Worm (Caenorhabditis elegans) whole organism, late embryonic: ENCODE measurements around the gene fut-1.
A peak's percentile ranks its signal among the peaks of the same experiment; 100 is the strongest.

ENCODE experiments used
- C08G9.2 ChIP-seq: sonication (generic microtip); optimal IDR thresholded peaks from 2 replicates; lab custom pipeline; 2016; ENCODE audit warnings: mild to moderate bottlenecking, missing genetic modification characterization, moderate library complexity, missing compliant biosample characterization
- C38D4.7 ChIP-seq: fragments of 200-800 bp; sonication (Bioruptor generic); optimal IDR thresholded peaks from 2 replicates; lab custom pipeline; 2018; ENCODE audit warnings: mild to moderate bottlenecking, missing genetic modification characterization, moderate library complexity, missing compliant biosample characterization
- F13H6.1 ChIP-seq: sonication (generic microtip); optimal IDR thresholded peaks from 2 replicates; lab custom pipeline; 2016; ENCODE audit warnings: missing genetic modification characterization, missing compliant biosample characterization
- K02D7.2 ChIP-seq: sonication (generic microtip); optimal IDR thresholded peaks from 2 replicates; lab custom pipeline; 2017; ENCODE audit warnings: mild to moderate bottlenecking, missing genetic modification characterization, missing compliant biosample characterization
- T23F11.4 ChIP-seq: fragments of 200-800 bp; sonication (Bioruptor generic); optimal IDR thresholded peaks from 2 replicates; lab custom pipeline; 2018; ENCODE audit warnings: mild to moderate bottlenecking, missing genetic modification characterization, missing compliant biosample characterization
- Y22D7AL.16 ChIP-seq: sonication (generic microtip); optimal IDR thresholded peaks from 2 replicates; lab custom pipeline; 2016; ENCODE audit warnings: missing genetic modification characterization, missing compliant biosample characterization
- ama-1 ChIP-seq: fragments of 150-350 bp; optimal IDR thresholded peaks from 2 replicates; lab custom pipeline; 2014
- ceh-19 ChIP-seq: fragments of 200-800 bp; sonication (Bioruptor generic); optimal IDR thresholded peaks from 2 replicates; lab custom pipeline; 2018; ENCODE audit warnings: mild to moderate bottlenecking, missing genetic modification characterization, missing compliant biosample characterization
- ceh-24 ChIP-seq: sonication (generic microtip); optimal IDR thresholded peaks from 2 replicates; lab custom pipeline; 2016; ENCODE audit warnings: mild to moderate bottlenecking, missing genetic modification characterization, missing compliant biosample characterization
- ceh-30 ChIP-seq: fragments of 150-350 bp; optimal IDR thresholded peaks from 2 replicates; lab custom pipeline; 2014; ENCODE audit warnings: missing biosample characterization, missing genetic modification characterization
- ceh-34 ChIP-seq: sonication (generic microtip); optimal IDR thresholded peaks from 2 replicates; lab custom pipeline; 2016; ENCODE audit warnings: mild to moderate bottlenecking, missing genetic modification characterization, missing compliant biosample characterization
- ceh-45 ChIP-seq: fragments of 200-800 bp; sonication (Bioruptor generic); IDR thresholded peaks from 2 replicates; pipeline ENCODE4 v1.3.6; 2022; ENCODE audit warnings: missing genetic modification reagents, missing genetic modification characterization, missing compliant biosample characterization
- ceh-48 ChIP-seq: sonication (generic microtip); optimal IDR thresholded peaks from 2 replicates; lab custom pipeline; 2016; ENCODE audit warnings: missing genetic modification characterization, inconsistent platforms, missing compliant biosample characterization
- ceh-9 ChIP-seq: sonication (generic microtip); optimal IDR thresholded peaks from 2 replicates; lab custom pipeline; 2016; ENCODE audit warnings: mild to moderate bottlenecking, missing genetic modification characterization, inconsistent platforms, missing compliant biosample characterization
- dve-1 ChIP-seq: sonication (generic microtip); optimal IDR thresholded peaks from 2 replicates; lab custom pipeline; 2017; ENCODE audit warnings: antibody characterized with exemption, mild to moderate bottlenecking, missing genetic modification characterization, missing compliant biosample characterization
- elt-4 ChIP-seq: sonication (generic microtip); optimal IDR thresholded peaks from 2 replicates; lab custom pipeline; 2016; ENCODE audit warnings: missing genetic modification characterization, missing compliant biosample characterization
- eyg-1 ChIP-seq: sonication (generic microtip); optimal IDR thresholded peaks from 2 replicates; lab custom pipeline; 2016; ENCODE audit warnings: missing genotype, missing genetic modification characterization, missing compliant biosample characterization
- fkh-6 ChIP-seq: sonication (generic microtip); optimal IDR thresholded peaks from 2 replicates; lab custom pipeline; 2016; ENCODE audit warnings: missing genetic modification characterization, missing compliant biosample characterization
- gmeb-2 ChIP-seq: sonication (generic microtip); optimal IDR thresholded peaks from 2 replicates; lab custom pipeline; 2016; ENCODE audit warnings: missing genetic modification characterization, inconsistent platforms, missing compliant biosample characterization
- hlh-13 ChIP-seq: fragments of 200-800 bp; sonication (Bioruptor generic); optimal IDR thresholded peaks from 2 replicates; lab custom pipeline; 2018; ENCODE audit warnings: mild to moderate bottlenecking, missing genetic modification characterization, missing compliant biosample characterization
- hlh-15 ChIP-seq: sonication (generic microtip); optimal IDR thresholded peaks from 2 replicates; lab custom pipeline; 2016; ENCODE audit warnings: missing genetic modification characterization, missing compliant biosample characterization
- hlh-30 ChIP-seq: sonication (generic microtip); optimal IDR thresholded peaks from 2 replicates; lab custom pipeline; 2017; ENCODE audit warnings: antibody characterized with exemption, missing genetic modification characterization, missing compliant biosample characterization; ENCODE audit not compliant: insufficient read depth
- lim-6 ChIP-seq: sonication (generic microtip); optimal IDR thresholded peaks from 2 replicates; lab custom pipeline; 2016; ENCODE audit warnings: missing genetic modification characterization, missing compliant biosample characterization
- lin-11 ChIP-seq: fragments of 200-800 bp; sonication (Bioruptor generic); optimal IDR thresholded peaks from 2 replicates; lab custom pipeline; 2018; ENCODE audit warnings: mild to moderate bottlenecking, missing genetic modification characterization, missing compliant biosample characterization
- madf-2 ChIP-seq: sonication (generic microtip); optimal IDR thresholded peaks from 2 replicates; lab custom pipeline; 2017; ENCODE audit warnings: missing genetic modification characterization, missing compliant biosample characterization
- mec-3 ChIP-seq: sonication (generic microtip); optimal IDR thresholded peaks from 2 replicates; lab custom pipeline; 2016; ENCODE audit warnings: borderline replicate concordance, missing genetic modification characterization, missing compliant biosample characterization
- nfya-1 ChIP-seq: sonication (generic microtip); optimal IDR thresholded peaks from 2 replicates; lab custom pipeline; 2017; ENCODE audit warnings: missing genetic modification characterization, mild to moderate bottlenecking, missing compliant biosample characterization, antibody characterized with exemption, moderate library complexity
- nhr-11 ChIP-seq: fragments of 150-350 bp; optimal IDR thresholded peaks from 2 replicates; lab custom pipeline; 2014; ENCODE audit warnings: missing biosample characterization, missing genetic modification characterization
- nhr-232 ChIP-seq: sonication (generic microtip); optimal IDR thresholded peaks from 2 replicates; lab custom pipeline; 2016; ENCODE audit warnings: missing genetic modification characterization, missing compliant biosample characterization
- pat-9 ChIP-seq: fragments of 200-800 bp; sonication (Bioruptor generic); optimal IDR thresholded peaks from 2 replicates; lab custom pipeline; 2018; ENCODE audit warnings: mild to moderate bottlenecking, missing genetic modification characterization, moderate library complexity, missing compliant biosample characterization
- pax-1 ChIP-seq: fragments of 150-350 bp; optimal IDR thresholded peaks from 2 replicates; lab custom pipeline; 2014; ENCODE audit warnings: missing biosample characterization, missing genetic modification characterization
- pha-2 ChIP-seq: sonication (generic microtip); optimal IDR thresholded peaks from 2 replicates; lab custom pipeline; 2017; ENCODE audit warnings: mild to moderate bottlenecking, missing genetic modification characterization, missing compliant biosample characterization
- pqm-1 ChIP-seq: sonication (generic microtip); optimal IDR thresholded peaks from 2 replicates; lab custom pipeline; 2016; ENCODE audit warnings: missing genetic modification characterization, missing compliant biosample characterization
- pros-1 ChIP-seq: fragments of 150-350 bp; optimal IDR thresholded peaks from 2 replicates; lab custom pipeline; 2014; ENCODE audit warnings: missing biosample characterization, missing genetic modification reagents, missing genetic modification characterization
- ref-2 ChIP-seq: sonication (generic microtip); optimal IDR thresholded peaks from 2 replicates; lab custom pipeline; 2016; ENCODE audit warnings: missing genetic modification characterization, missing compliant biosample characterization
- sox-2 ChIP-seq: fragments of 200-800 bp; sonication (Bioruptor generic); IDR thresholded peaks from 2 replicates; pipeline ENCODE4 v1.3.6; 2022; ENCODE audit warnings: missing genetic modification reagents, missing genetic modification characterization, missing compliant biosample characterization
- sox-4 ChIP-seq: sonication (generic microtip); optimal IDR thresholded peaks from 2 replicates; lab custom pipeline; 2017; ENCODE audit warnings: mild to moderate bottlenecking, missing genetic modification characterization, inconsistent platforms, missing compliant biosample characterization
- tbx-2 ChIP-seq: sonication (generic microtip); optimal IDR thresholded peaks from 2 replicates; lab custom pipeline; 2016; ENCODE audit warnings: missing genetic modification characterization, missing compliant biosample characterization
- tbx-7 ChIP-seq: sonication (generic microtip); optimal IDR thresholded peaks from 2 replicates; lab custom pipeline; 2016; ENCODE audit warnings: missing genotype, missing genetic modification characterization, missing compliant biosample characterization
- unc-42 ChIP-seq: sonication (generic microtip); optimal IDR thresholded peaks from 2 replicates; lab custom pipeline; 2016; ENCODE audit warnings: missing genotype, missing genetic modification characterization, missing compliant biosample characterization
- unc-55 ChIP-seq: sonication (generic microtip); optimal IDR thresholded peaks from 2 replicates; lab custom pipeline; 2017; ENCODE audit warnings: missing biosample characterization, missing genetic modification reagents, missing genetic modification characterization
- zip-5 ChIP-seq: sonication (generic microtip); optimal IDR thresholded peaks from 2 replicates; lab custom pipeline; 2016; ENCODE audit warnings: missing genetic modification characterization, missing compliant biosample characterization
- ztf-16 ChIP-seq: sonication (generic microtip); optimal IDR thresholded peaks from 2 replicates; lab custom pipeline; 2017; ENCODE audit warnings: missing genetic modification characterization, missing compliant biosample characterization

fut-1 gene

ce11 chrII:8747939-8748352 is 11.4 kb downstream of the fut-1 start (continued):
- TF ChIP-seq mec-3 (tag; lab: Kevin White, UChicago) (no peak), pqm-1 (tag; lab: Kevin White, UChicago) (no peak), unc-55 (GFP tag; lab: Kevin White, UChicago) (peak; percentile 50), ceh-19 (no peak), ceh-45 (no peak), pat-9 (tag; lab: Kevin White, UChicago) (no peak), ceh-48 (tag; lab: Kevin White, UChicago) (no peak), F13H6.1 (tag; lab: Kevin White, UChicago) (no peak), ref-2 (tag; lab: Kevin White, UChicago) (peak; percentile 28), gmeb-2 (tag; lab: Kevin White, UChicago) (no peak), ztf-16 (no peak)
- TF ChIP-seq, all 69 proteins: peak for 13

- TF ChIP-seq eyg-1 (tag; lab: Kevin White, UChicago) (no peak), unc-42 (tag; lab: Kevin White, UChicago) (no peak), unc-55 (GFP tag; lab: Kevin White, UChicago) (peak; percentile 77), ceh-34 (tag; lab: Kevin White, UChicago) (no peak), F13H6.1 (tag; lab: Kevin White, UChicago) (no peak), hlh-13 (no peak), lin-11 (tag; lab: Kevin White, UChicago) (no peak), Y22D7AL.16 (tag; lab: Kevin White, UChicago) (no peak), C38D4.7 (GFP tag; lab: Kevin White, UChicago) (no peak), pax-1 (no peak), madf-2 (tag; lab: Kevin White, UChicago) (peak; percentile 20), tbx-2 (tag; lab: Kevin White, UChicago) (peak; percentile 19), sox-2 (no peak), ama-1 (lab: Kevin White, UChicago) (no peak), mec-3 (tag; lab: Kevin White, UChicago) (no peak), nhr-232 (no peak), hlh-15 (tag; lab: Kevin White, UChicago) (no peak), pha-2 (no peak), fkh-6 (tag; lab: Kevin White, UChicago) (no peak), nhr-11 (tag; lab: Kevin White, UChicago) (no peak), gmeb-2 (tag; lab: Kevin White, UChicago) (no peak), tbx-7 (tag; lab: Kevin White, UChicago) (no peak), C08G9.2 (tag; lab: Kevin White, UChicago) (no peak), ref-2 (tag; lab: Kevin White, UChicago) (peak; percentile 38), K02D7.2 (tag; lab: Kevin White, UChicago) (no peak), hlh-30 (no peak), T23F11.4 (no peak), zip-5 (tag; lab: Kevin White, UChicago) (no peak), ceh-30 (tag; lab: Kevin White, UChicago) (no peak), nfya-1 (tag; lab: Kevin White, UChicago) (no peak), pat-9 (tag; lab: Kevin White, UChicago) (no peak), dve-1 (tag; lab: Kevin White, UChicago) (no peak)
These were observed 12.0 kb downstream of the fut-1 start for ce11 chrII:8747246-8747938.

ce11 chrII:8746298-8746775 is 13.1 kb downstream of the fut-1 start:
- TF ChIP-seq hlh-13 (no peak), sox-4 (tag; lab: Kevin White, UChicago) (no peak), ceh-9 (no peak), elt-4 (tag; lab: Kevin White, UChicago) (no peak), ceh-45 (no peak), hlh-30 (no peak), pha-2 (no peak), dve-1 (tag; lab: Kevin White, UChicago) (no peak), ref-2 (tag; lab: Kevin White, UChicago) (no peak), ceh-24 (no peak), lim-6 (tag; lab: Kevin White, UChicago) (no peak), ama-1 (lab: Kevin White, UChicago) (no peak), pros-1 (tag; lab: Kevin White, UChicago) (no peak)
